Fruit fly (Drosophila melanogaster) whole organism, embryonic: ENCODE measurements around the gene TBC1d7.

Experiments
- Aef1 ChIP-seq: fragments of 200-800 bp; sonication (Bioruptor generic); IDR thresholded peaks from 3 replicates; pipeline ENCODE4 v1.3.6; 2022; ENCODE audit warnings: missing biosample characterization, missing genetic modification characterization
- CG10147 ChIP-seq: fragments of 200-800 bp; sonication (Bioruptor generic); optimal IDR thresholded peaks from 2 replicates; lab custom pipeline; 2019; ENCODE audit warnings: missing biosample characterization, mild to moderate bottlenecking, missing genetic modification characterization, moderate library complexity
- CG10979 ChIP-seq: fragments of 200-800 bp; sonication (Bioruptor generic); optimal IDR thresholded peaks from 2 replicates; lab custom pipeline; 2018; ENCODE audit warnings: missing biosample characterization, mild to moderate bottlenecking, missing genetic modification characterization, moderate library complexity
- CG11085 ChIP-seq: fragments of 200-800 bp; sonication (Bioruptor generic); IDR thresholded peaks from 2 replicates; pipeline ENCODE4 v1.3.6; 2022; ENCODE audit warnings: missing biosample characterization, missing genetic modification characterization
- CG11093 ChIP-seq: fragments of 200-800 bp; sonication (Bioruptor generic); IDR thresholded peaks from 3 replicates; pipeline ENCODE4 v1.3.6; 2022; ENCODE audit warnings: missing biosample characterization, missing genetic modification characterization
- CG11723 ChIP-seq: fragments of 200-800 bp; sonication (Bioruptor generic); optimal IDR thresholded peaks from 2 replicates; lab custom pipeline; 2017; ENCODE audit warnings: missing biosample characterization, mild to moderate bottlenecking, missing genetic modification characterization
- CG12155 ChIP-seq: fragments of 200-800 bp; sonication (Bioruptor generic); optimal IDR thresholded peaks from 3 replicates; lab custom pipeline; 2016; ENCODE audit warnings: missing biosample characterization, missing genetic modification characterization
- CG1233 ChIP-seq: fragments of 200-800 bp; sonication (Bioruptor generic); optimal IDR thresholded peaks from 4 replicates; lab custom pipeline; 2018; ENCODE audit warnings: missing biosample characterization, mild to moderate bottlenecking, missing genetic modification characterization
- CG14667 ChIP-seq: fragments of 200-800 bp; sonication (Bioruptor generic); IDR thresholded peaks from 2 replicates; pipeline ENCODE4 v1.3.6; 2022; ENCODE audit warnings: missing biosample characterization, missing genetic modification characterization
- CG14860 ChIP-seq: fragments of 200-800 bp; sonication (Bioruptor generic); IDR thresholded peaks from 3 replicates; pipeline ENCODE4 v1.3.6; 2022; ENCODE audit warnings: missing biosample characterization, missing genetic modification characterization; ENCODE audit not compliant: partially characterized antibody
- CG15269 ChIP-seq: fragments of 200-800 bp; sonication (Bioruptor generic); optimal IDR thresholded peaks from 2 replicates; lab custom pipeline; 2018; ENCODE audit warnings: missing biosample characterization, mild to moderate bottlenecking, missing genetic modification characterization, moderate library complexity
- CG16813 ChIP-seq: fragments of 200-800 bp; sonication (Bioruptor generic); IDR thresholded peaks from 3 replicates; pipeline ENCODE4 v1.3.6; 2022; ENCODE audit warnings: missing biosample characterization, missing genetic modification characterization; ENCODE audit not compliant: partially characterized antibody
- CG17361 ChIP-seq: fragments of 200-800 bp; sonication (Bioruptor generic); IDR thresholded peaks from 3 replicates; pipeline ENCODE4 v1.3.6; 2022; ENCODE audit warnings: missing biosample characterization, missing genetic modification characterization
- CG17612 ChIP-seq: fragments of 200-800 bp; sonication (Bioruptor generic); IDR thresholded peaks from 2 replicates; pipeline ENCODE4 v1.3.6; 2022; ENCODE audit warnings: missing biosample characterization, missing genetic modification characterization
- CG17802 ChIP-seq: fragments of 200-800 bp; sonication (Bioruptor generic); optimal IDR thresholded peaks from 2 replicates; lab custom pipeline; 2018; ENCODE audit warnings: missing biosample characterization, mild to moderate bottlenecking, missing genetic modification characterization, moderate library complexity
- CG18476 ChIP-seq: fragments of 200-800 bp; sonication (Bioruptor generic); optimal IDR thresholded peaks from 2 replicates; lab custom pipeline; 2016; ENCODE audit warnings: missing biosample characterization, mild to moderate bottlenecking, missing genetic modification characterization
- CG2202 ChIP-seq: fragments of 200-800 bp; sonication (Bioruptor generic); optimal IDR thresholded peaks from 2 replicates; lab custom pipeline; 2018; ENCODE audit warnings: missing biosample characterization, mild to moderate bottlenecking, missing genetic modification characterization
- CG2678 ChIP-seq: fragments of 200-800 bp; sonication (Bioruptor generic); optimal IDR thresholded peaks from 3 replicates; lab custom pipeline; 2019; ENCODE audit warnings: missing biosample characterization, mild to moderate bottlenecking, missing genetic modification characterization, moderate library complexity
- CG2889 ChIP-seq: fragments of 200-800 bp; sonication (Bioruptor generic); IDR thresholded peaks from 3 replicates; pipeline ENCODE4 v1.3.6; 2022; ENCODE audit warnings: missing biosample characterization, missing genetic modification characterization
- CG31224 ChIP-seq: fragments of 200-800 bp; sonication (Bioruptor generic); IDR thresholded peaks from 2 replicates; pipeline ENCODE4 v1.3.6; 2022; ENCODE audit warnings: missing biosample characterization, missing genetic modification characterization
- CG4820 ChIP-seq: fragments of 200-800 bp; sonication (Bioruptor generic); optimal IDR thresholded peaks from 3 replicates; lab custom pipeline; 2016; ENCODE audit warnings: missing biosample characterization, missing genetic modification characterization
- CG4854 ChIP-seq: fragments of 200-800 bp; sonication (Bioruptor generic); optimal IDR thresholded peaks from 2 replicates; lab custom pipeline; 2016; ENCODE audit warnings: missing biosample characterization, missing genetic modification characterization, inconsistent platforms
- CG6654 ChIP-seq: fragments of 200-800 bp; sonication (Bioruptor generic); optimal IDR thresholded peaks from 2 replicates; lab custom pipeline; 2017; ENCODE audit warnings: missing biosample characterization, mild to moderate bottlenecking, missing genetic modification characterization
- CG6765 ChIP-seq: fragments of 200-800 bp; sonication (Bioruptor generic); optimal IDR thresholded peaks from 3 replicates; lab custom pipeline; 2017; ENCODE audit warnings: missing biosample characterization, mild to moderate bottlenecking, missing genetic modification characterization
- CG9609 ChIP-seq: fragments of 200-800 bp; sonication (Bioruptor generic); optimal IDR thresholded peaks from 3 replicates; lab custom pipeline; 2016; ENCODE audit warnings: missing biosample characterization, missing genetic modification characterization
- CoRest ChIP-seq: fragments of 200-800 bp; sonication (Bioruptor generic); optimal IDR thresholded peaks from 3 replicates; lab custom pipeline; 2018; ENCODE audit warnings: missing biosample characterization, mild to moderate bottlenecking, missing genetic modification characterization, moderate library complexity
- Dbx ChIP-seq: fragments of 200-800 bp; sonication (Bioruptor generic); IDR thresholded peaks from 3 replicates; pipeline ENCODE4 v1.3.6; 2022; ENCODE audit warnings: missing biosample characterization, missing genetic modification characterization
- HmgZ ChIP-seq: fragments of 200-800 bp; sonication (Bioruptor generic); optimal IDR thresholded peaks from 2 replicates; lab custom pipeline; 2018; ENCODE audit warnings: missing biosample characterization, mild to moderate bottlenecking, missing genetic modification characterization
- Hr3 ChIP-seq: fragments of 200-800 bp; sonication (Bioruptor generic); optimal IDR thresholded peaks from 3 replicates; lab custom pipeline; 2016; ENCODE audit warnings: missing biosample characterization, missing genetic modification characterization
- Meics ChIP-seq: fragments of 200-800 bp; sonication (Bioruptor generic); optimal IDR thresholded peaks from 2 replicates; lab custom pipeline; 2017; ENCODE audit warnings: missing biosample characterization, mild to moderate bottlenecking, missing genetic modification characterization
- NFAT ChIP-seq: fragments of 200-800 bp; sonication (Bioruptor generic); IDR thresholded peaks from 2 replicates; pipeline ENCODE4 v1.3.6; 2022; ENCODE audit warnings: missing biosample characterization, missing genetic modification characterization
- Optix ChIP-seq: fragments of 200-800 bp; sonication (Bioruptor generic); IDR thresholded peaks from 3 replicates; pipeline ENCODE4 v1.3.6; 2022; ENCODE audit warnings: missing biosample characterization, missing genetic modification characterization
- Trl ChIP-seq, 3 experiments: fragments of >200 bp in 2 of 3; fragments of 200-800 bp in 1 of 3; sonication (Bioruptor generic) in 1 of 3; optimal IDR thresholded peaks; 2 replicates in 1 of 3; 3 replicates in 2 of 3; lab custom pipeline; 2016 to 2017; ENCODE audit warnings: missing biosample characterization in 1 of 3, missing genetic modification characterization in 1 of 3
- al ChIP-seq: fragments of 200-800 bp; sonication (Bioruptor generic); IDR thresholded peaks from 2 replicates; pipeline ENCODE4 v1.3.6; 2022; ENCODE audit warnings: missing biosample characterization, missing genetic modification characterization
- cas ChIP-seq: fragments of 200-800 bp; sonication (Bioruptor generic); IDR thresholded peaks from 2 replicates; pipeline ENCODE4 v1.3.6; 2022; ENCODE audit warnings: missing biosample characterization, missing genetic modification characterization
- chm ChIP-seq: fragments of 200-800 bp; sonication (Bioruptor generic); IDR thresholded peaks from 2 replicates; pipeline ENCODE4 v1.3.6; 2022; ENCODE audit warnings: missing biosample characterization, missing genetic modification characterization
- ken ChIP-seq: fragments of 200-800 bp; sonication (Bioruptor generic); IDR thresholded peaks from 3 replicates; pipeline ENCODE4 v1.3.6; 2022; ENCODE audit warnings: missing biosample characterization, missing genetic modification characterization
- nerfin-1 ChIP-seq: fragments of 200-800 bp; sonication (Bioruptor generic); optimal IDR thresholded peaks from 3 replicates; lab custom pipeline; 2019; ENCODE audit warnings: missing biosample characterization, mild to moderate bottlenecking, missing genetic modification characterization, moderate library complexity
- pb ChIP-seq: fragments of 200-800 bp; sonication (Bioruptor generic); optimal IDR thresholded peaks from 3 replicates; lab custom pipeline; 2016; ENCODE audit warnings: missing biosample characterization, missing genetic modification characterization
- pfk ChIP-seq: fragments of 200-800 bp; sonication (Bioruptor generic); optimal IDR thresholded peaks from 2 replicates; lab custom pipeline; 2018; ENCODE audit warnings: missing biosample characterization, mild to moderate bottlenecking, missing genetic modification characterization, moderate library complexity
- pnt ChIP-seq: fragments of 200-800 bp; sonication (Bioruptor generic); optimal IDR thresholded peaks from 3 replicates; lab custom pipeline; 2016; ENCODE audit warnings: missing biosample characterization, missing genetic modification characterization
- prd ChIP-seq, 3 experiments: fragments of >200 bp in 2 of 3; fragments of 200-800 bp in 1 of 3; sonication (Bioruptor generic) in 1 of 3; optimal IDR thresholded peaks in 2 of 3; IDR thresholded peaks in 1 of 3; 2 replicates in 2 of 3; 3 replicates in 1 of 3; pipeline versions ENCODE4 v1.3.6 to Lab custom; 2017 to 2022; ENCODE audit warnings: missing biosample characterization in 1 of 3, missing genetic modification characterization in 1 of 3
- pum ChIP-seq: fragments of 200-800 bp; sonication (Bioruptor generic); optimal IDR thresholded peaks from 2 replicates; lab custom pipeline; 2016; ENCODE audit warnings: missing biosample characterization, missing genetic modification characterization
- pzg ChIP-seq: fragments of 200-800 bp; sonication (Bioruptor generic); optimal IDR thresholded peaks from 3 replicates; lab custom pipeline; 2018; ENCODE audit warnings: missing biosample characterization, mild to moderate bottlenecking, missing genetic modification characterization, moderate library complexity
- sr ChIP-seq: fragments of 200-800 bp; sonication (Bioruptor generic); IDR thresholded peaks from 3 replicates; pipeline ENCODE4 v1.3.6; 2022; ENCODE audit warnings: missing biosample characterization, missing genetic modification characterization
- stc ChIP-seq: fragments of 200-800 bp; sonication (Bioruptor generic); IDR thresholded peaks from 2 replicates; pipeline ENCODE4 v1.3.6; 2022; ENCODE audit warnings: missing biosample characterization, missing genetic modification characterization
- sug ChIP-seq: fragments of 200-800 bp; optimal IDR thresholded peaks from 2 replicates; lab custom pipeline; 2019; ENCODE audit warnings: missing biosample characterization, mild to moderate bottlenecking, missing genetic modification characterization, moderate library complexity
- tap ChIP-seq: fragments of 200-800 bp; optimal IDR thresholded peaks from 3 replicates; lab custom pipeline; 2019; ENCODE audit warnings: missing biosample characterization, mild to moderate bottlenecking, missing genetic modification characterization, moderate library complexity
- zfh2 ChIP-seq: fragments of 200-800 bp; sonication (Bioruptor generic); optimal IDR thresholded peaks from 2 replicates; lab custom pipeline; 2016; ENCODE audit warnings: missing biosample characterization, missing genetic modification characterization

The TBC1d7 gene

DNA sequence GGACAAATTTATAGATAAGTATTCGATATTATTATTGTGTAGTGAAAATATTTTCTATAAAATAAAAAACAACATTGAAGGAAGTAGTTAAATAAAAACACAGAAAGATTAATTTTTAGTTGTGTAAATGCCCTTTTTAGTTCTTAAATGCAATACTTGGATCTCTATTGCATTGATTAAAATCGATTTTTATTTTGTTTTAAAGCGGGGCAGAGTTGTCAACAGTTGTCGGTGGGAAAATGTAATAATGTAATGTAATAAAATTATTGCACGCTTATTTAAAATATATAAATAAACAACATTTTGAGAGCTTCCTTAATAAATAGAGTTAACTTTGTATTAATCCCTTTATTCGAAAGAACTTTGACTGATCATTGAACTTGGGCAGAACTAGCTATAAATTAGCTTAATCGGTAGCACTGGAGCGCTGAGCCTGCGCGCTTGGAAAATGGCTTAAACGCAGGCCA is 2.1 kb downstream of the TBC1d7 start, which contains the start of gene Apc2 (continued):
- TF ChIP-seq sr (GFP tag; lab: Robert Waterston, UW): no peak
- TF ChIP-seq CG4820 (GFP tag; lab: Kevin White, UChicago): peak; percentile 6
- peak; percentile 35 for TF ChIP-seq HmgZ (tag; lab: Kevin White, UChicago)
- TF ChIP-seq pum (GFP tag; lab: Kevin White, UChicago): peak; percentile 21
- TF ChIP-seq stc (GFP tag; lab: Robert Waterston, UW): peak; percentile 59; the same call in 1 of the 2 replicates
- peak; percentile 45 for TF ChIP-seq al
- peak; percentile 21; the same call in 1 of the 2 replicates for TF ChIP-seq chm (GFP tag; lab: Robert Waterston, UW)
- TF ChIP-seq CG16813: peak; percentile 51; the same call in 1 of the 3 replicates
- no peak for TF ChIP-seq CG9609 (GFP tag; lab: Kevin White, UChicago)
- peak; percentile 85 for TF ChIP-seq CG17361 (GFP tag; lab: Robert Waterston, UW)
- peak; percentile 62 for TF ChIP-seq sug (tag; lab: Kevin White, UChicago)
- peak; percentile 67 for TF ChIP-seq CG15269 (tag; lab: Kevin White, UChicago)
- peak; percentile 37; the same call in 1 of the 3 replicates for TF ChIP-seq CG11093 (GFP tag; lab: Robert Waterston, UW)
- peak; percentile 46 for TF ChIP-seq CG10147 (GFP tag; lab: Kevin White, UChicago)
- TF ChIP-seq Trl (optimal IDR thresholded peaks at IDR 0.05; lab: Kevin White, UChicago): no peak
- peak; percentile 16 for TF ChIP-seq Trl (GFP tag; optimal IDR thresholded peaks at IDR 0.05; lab: Kevin White, UChicago)
- TF ChIP-seq CG12155 (GFP tag; lab: Kevin White, UChicago): peak; percentile 32
- no peak for TF ChIP-seq prd (optimal IDR thresholded peaks at IDR 0.05; lab: Kevin White, UChicago)
- TF ChIP-seq prd (GFP tag; IDR thresholded peaks at IDR 0.05; lab: Robert Waterston, UW): peak; percentile 69
- peak; percentile 75 for TF ChIP-seq CG2678 (tag; lab: Kevin White, UChicago)
- no peak for TF ChIP-seq CG2202 (tag; lab: Kevin White, UChicago)
- TF ChIP-seq Hr3 (GFP tag; lab: Kevin White, UChicago): peak; percentile 60
- peak; percentile 61 for TF ChIP-seq CG18476 (GFP tag; lab: Kevin White, UChicago)
- TF ChIP-seq Aef1 (GFP tag; lab: Robert Waterston, UW): peak; percentile 48
- TF ChIP-seq CG10979 (tag; lab: Kevin White, UChicago): peak; percentile 62
- TF ChIP-seq CG14667 (GFP tag; lab: Robert Waterston, UW): peak; percentile 28; the same call in 1 of the 2 replicates
- 0 out of 2 replicates have a peak, but pooled peaks have one; percentile 13 for TF ChIP-seq CG17612 (GFP tag; lab: Robert Waterston, UW)
- TF ChIP-seq CG2889 (GFP tag; lab: Robert Waterston, UW): 0 out of 3 replicates have a peak, but pooled peaks have one; percentile 11
- no peak for TF ChIP-seq CG6654 (GFP tag; lab: Kevin White, UChicago)
- no peak for TF ChIP-seq Optix (GFP tag; lab: Robert Waterston, UW)
- no peak for TF ChIP-seq CG17802 (tag; lab: Kevin White, UChicago)
- peak; percentile 46 for TF ChIP-seq tap (tag; lab: Kevin White, UChicago)
- peak; percentile 63 for TF ChIP-seq Meics (GFP tag; lab: Kevin White, UChicago)
- no peak for TF ChIP-seq pnt
- TF ChIP-seq zfh2: peak; percentile 29
- peak; percentile 25 for TF ChIP-seq CG4854 (GFP tag; lab: Kevin White, UChicago)
- no peak for TF ChIP-seq pfk
- 0 out of 3 replicates have a peak, but pooled peaks have one; percentile 19 for TF ChIP-seq Dbx (GFP tag; lab: Robert Waterston, UW)
- TF ChIP-seq CG11723 (GFP tag; lab: Kevin White, UChicago): peak; percentile 2
- no peak for TF ChIP-seq pb (GFP tag; lab: Kevin White, UChicago)
- TF ChIP-seq CoRest (tag; lab: Kevin White, UChicago): peak; percentile 80
- TF ChIP-seq pzg (GFP tag; lab: Kevin White, UChicago): peak; percentile 21
- peak; percentile 59; the same call in 2 of the 3 replicates for TF ChIP-seq ken
- no peak for TF ChIP-seq cas
- no peak for TF ChIP-seq CG14860 (GFP tag; lab: Robert Waterston, UW)
- peak; percentile 51; the same call in 1 of the 2 replicates for TF ChIP-seq NFAT (GFP tag; lab: Robert Waterston, UW)
- peak; percentile 24 for TF ChIP-seq nerfin-1 (tag; lab: Kevin White, UChicago)
- TF ChIP-seq CG6765: no peak
- peak; percentile 32; the same call in 1 of the 2 replicates for TF ChIP-seq CG31224 (GFP tag; lab: Robert Waterston, UW)
- no peak for TF ChIP-seq CG11085
- peak; percentile 51 for TF ChIP-seq CG1233 (GFP tag; lab: Kevin White, UChicago)
